Worm (Caenorhabditis elegans) whole organism, L3 larva: ENCODE measurements around the gene vamp-7.

ENCODE experiments used
- elt-1 ChIP-seq: fragments of 150-350 bp; optimal IDR thresholded peaks from 2 replicates; lab custom pipeline; 2014; ENCODE audit warnings: missing biosample characterization, missing genetic modification characterization
- nhr-12 ChIP-seq: fragments of 150-350 bp; optimal IDR thresholded peaks from 2 replicates; lab custom pipeline; 2014; ENCODE audit warnings: missing biosample characterization, missing genetic modification characterization
- nhr-23 ChIP-seq: fragments of 150-350 bp; optimal IDR thresholded peaks from 2 replicates; lab custom pipeline; 2014; ENCODE audit warnings: missing biosample characterization, missing genetic modification reagents, missing genetic modification characterization
- nhr-28 ChIP-seq: fragments of 150-350 bp; optimal IDR thresholded peaks from 2 replicates; lab custom pipeline; 2014; ENCODE audit warnings: missing biosample characterization, missing genetic modification characterization
- nhr-43 ChIP-seq: sonication (generic microtip); optimal IDR thresholded peaks from 2 replicates; lab custom pipeline; 2016; ENCODE audit warnings: mild to moderate bottlenecking, missing genetic modification characterization, missing compliant biosample characterization; ENCODE audit not compliant: poor library complexity, severe bottlenecking
- nhr-76 ChIP-seq: fragments of 150-350 bp; sonication (generic microtip); optimal IDR thresholded peaks from 5 replicates; lab custom pipeline; 2014; ENCODE audit warnings: missing biosample characterization, missing genetic modification characterization
- pha-4 ChIP-seq: fragments of 150-350 bp; optimal IDR thresholded peaks from 2 replicates; lab custom pipeline; 2014; ENCODE audit warnings: missing biosample characterization, missing genetic modification reagents, missing genetic modification characterization
- sea-2 ChIP-seq: fragments of 150-350 bp; sonication (generic microtip); optimal IDR thresholded peaks from 4 replicates; lab custom pipeline; 2014; ENCODE audit warnings: missing biosample characterization, missing genetic modification reagents, missing genetic modification characterization
- skn-1 ChIP-seq: fragments of 150-350 bp; optimal IDR thresholded peaks from 2 replicates; lab custom pipeline; 2014; ENCODE audit warnings: missing biosample characterization, missing genetic modification characterization
- snpc-4 ChIP-seq: fragments of 150-350 bp; optimal IDR thresholded peaks from 2 replicates; lab custom pipeline; 2014; ENCODE audit warnings: missing biosample characterization, missing genetic modification characterization
- tbx-2 ChIP-seq: sonication (generic microtip); optimal IDR thresholded peaks from 2 replicates; lab custom pipeline; 2016; ENCODE audit warnings: mild to moderate bottlenecking, missing genetic modification characterization, missing compliant biosample characterization
- zag-1 ChIP-seq: fragments of 150-350 bp; optimal IDR thresholded peaks from 2 replicates; lab custom pipeline; 2014; ENCODE audit warnings: missing biosample characterization, missing genetic modification characterization
- ztf-11 ChIP-seq: fragments of 150-350 bp; optimal IDR thresholded peaks from 2 replicates; lab custom pipeline; 2014; ENCODE audit warnings: missing biosample characterization, missing genetic modification characterization

ce11 chrIV:2657307-2657706 is 49.5 kb downstream of the vamp-7 start:
- TF ChIP-seq ztf-11 (no peak), elt-1 (no peak), zag-1 (tag; lab: Kevin White, UChicago) (no peak), snpc-4 (no peak), pha-4 (tag; lab: Kevin White, UChicago) (no peak), nhr-12 (tag; lab: Kevin White, UChicago) (no peak), tbx-2 (no peak), nhr-23 (no peak), skn-1 (tag; lab: Kevin White, UChicago) (no peak), sea-2 (no peak), nhr-28 (no peak), nhr-43 (tag; lab: Kevin White, UChicago) (no peak), nhr-76 (tag; lab: Kevin White, UChicago) (no peak)
